Fruit fly (Drosophila melanogaster): ENCODE results near the gene CG8745.

Gene CG8745

dm6 chr3L:13866780-13867179, at the start of gene CG8745:
Gene CG8745, minus strand, starts transcription at chr3L:13866905.
- TF ChIP-seq CkIIα-i1 (GFP tag; IDR thresholded peaks at IDR 0.05): no peak
- no peak for TF ChIP-seq CG7987 (GFP tag; optimal IDR thresholded peaks at IDR 0.05)
- TF ChIP-seq CG17912 (GFP tag; optimal IDR thresholded peaks at IDR 0.05): no peak
- no peak for TF ChIP-seq CG4820 (GFP tag; optimal IDR thresholded peaks at IDR 0.05)
- TF ChIP-seq ap (GFP tag; IDR thresholded peaks at IDR 0.05): no peak
- TF ChIP-seq btn (GFP tag; optimal IDR thresholded peaks at IDR 0.05): no peak
- no peak for TF ChIP-seq Xrp1 (GFP tag; IDR thresholded peaks at IDR 0.05)
- TF ChIP-seq exex (tag; optimal IDR thresholded peaks at IDR 0.05): no peak
- no peak for TF ChIP-seq CG15479 (GFP tag; optimal IDR thresholded peaks at IDR 0.05)
- TF ChIP-seq CG1647 (GFP tag; optimal IDR thresholded peaks at IDR 0.05): no peak
- peak; percentile 51 for TF ChIP-seq Sry-δ (GFP tag; optimal IDR thresholded peaks at IDR 0.05)
- no peak for TF ChIP-seq schlank (tag; optimal IDR thresholded peaks at IDR 0.05)
- no peak for TF ChIP-seq hkb (optimal IDR thresholded peaks at IDR 0.05)
- no peak for TF ChIP-seq hkb (GFP tag; IDR thresholded peaks at IDR 0.05)
- no peak for TF ChIP-seq danr (GFP tag; IDR thresholded peaks at IDR 0.05)
- no peak for TF ChIP-seq CG12104 (GFP tag; optimal IDR thresholded peaks at IDR 0.05)
- TF ChIP-seq ken (GFP tag; IDR thresholded peaks at IDR 0.05): no peak
- TF ChIP-seq CG17328 (GFP tag; IDR thresholded peaks at IDR 0.05): no peak
- TF ChIP-seq Dip3 (GFP tag; optimal IDR thresholded peaks at IDR 0.05): no peak
- no peak for TF ChIP-seq B-H2 (GFP tag; optimal IDR thresholded peaks at IDR 0.05)
- no peak for TF ChIP-seq psq (GFP tag; optimal IDR thresholded peaks at IDR 0.05)
- no peak for TF ChIP-seq CG3838 (GFP tag; optimal IDR thresholded peaks at IDR 0.05)
- TF ChIP-seq dysf (GFP tag; IDR thresholded peaks at IDR 0.05): no peak
- TF ChIP-seq nerfin-2 (GFP tag; IDR thresholded peaks at IDR 0.05; ENCODE audit: partially characterized antibody): peak; percentile 57; the same call in 1 of the 2 replicates
- TF ChIP-seq D (optimal IDR thresholded peaks at IDR 0.05): no peak
- no peak for TF ChIP-seq D (GFP tag; optimal IDR thresholded peaks at IDR 0.05)
- no peak for TF ChIP-seq jumu (GFP tag; optimal IDR thresholded peaks at IDR 0.05)
- TF ChIP-seq Kr (GFP tag; optimal IDR thresholded peaks at IDR 0.05): no peak
- TF ChIP-seq CG32532 (GFP tag; IDR thresholded peaks at IDR 0.05): no peak
- TF ChIP-seq CG7372 (GFP tag; IDR thresholded peaks at IDR 0.05): no peak
- TF ChIP-seq B-H1 (GFP tag; IDR thresholded peaks at IDR 0.05): no peak
- no peak for TF ChIP-seq CG4328 (GFP tag; optimal IDR thresholded peaks at IDR 0.05)
- TF ChIP-seq pho (GFP tag; optimal IDR thresholded peaks at IDR 0.05): no peak
- TF ChIP-seq cwo (GFP tag; optimal IDR thresholded peaks at IDR 0.05): no peak
- TF ChIP-seq Ravus (GFP tag; IDR thresholded peaks at IDR 0.05): no peak
- TF ChIP-seq dimm (GFP tag; IDR thresholded peaks at IDR 0.05): no peak
- TF ChIP-seq Dp (GFP tag; optimal IDR thresholded peaks at IDR 0.05): peak; percentile 89
- TF ChIP-seq CG8359 (GFP tag; optimal IDR thresholded peaks at IDR 0.05; ENCODE audit: borderline replicate concordance): no peak
- TF ChIP-seq CG11093 (GFP tag; IDR thresholded peaks at IDR 0.05): no peak
- TF ChIP-seq CG10565 (GFP tag; optimal IDR thresholded peaks at IDR 0.05): no peak
- no peak; the same call in none of the 3 replicates for TF ChIP-seq CG6791 (GFP tag; IDR thresholded peaks at IDR 0.05; ENCODE audit: partially characterized antibody)
- no peak for TF ChIP-seq CG9437 (GFP tag; optimal IDR thresholded peaks at IDR 0.05)
- no peak for TF ChIP-seq Elba2 (GFP tag; optimal IDR thresholded peaks at IDR 0.05)
- TF ChIP-seq CG30403 (GFP tag; optimal IDR thresholded peaks at IDR 0.05): no peak
- TF ChIP-seq CG6254 (GFP tag; optimal IDR thresholded peaks at IDR 0.05): no peak
- TF ChIP-seq CG8388 (GFP tag; optimal IDR thresholded peaks at IDR 0.05): no peak
- peak; percentile 25; the same call in 1 of the 2 replicates for TF ChIP-seq CG2129 (GFP tag; IDR thresholded peaks at IDR 0.05; ENCODE audit: partially characterized antibody)
- peak; percentile 38 for TF ChIP-seq CTCF (GFP tag; optimal IDR thresholded peaks at IDR 0.05)
- TF ChIP-seq CG6813 (GFP tag; optimal IDR thresholded peaks at IDR 0.05): no peak
- no peak for TF ChIP-seq pb (GFP tag; optimal IDR thresholded peaks at IDR 0.05)
- TF ChIP-seq CG13287 (GFP tag; IDR thresholded peaks at IDR 0.05; ENCODE audit: partially characterized antibody): peak; percentile 81
- no peak for TF ChIP-seq unpg (GFP tag; optimal IDR thresholded peaks at IDR 0.05)
- no peak for TF ChIP-seq ab (GFP tag; optimal IDR thresholded peaks at IDR 0.05)

All from whole organism, embryonic.